Fruit fly (Drosophila melanogaster): ENCODE results near the gene hth.

hth gene

dm6 chr3R:10680825-10681681 lies 41.7 kb upstream of the hth start, which contains the start of gene Phyhd1 (continued):
- TF ChIP-seq luna (GFP tag; optimal IDR thresholded peaks at IDR 0.05) (peak; percentile 66), toy (GFP tag; IDR thresholded peaks at IDR 0.05) (peak; percentile 81), cas (GFP tag; IDR thresholded peaks at IDR 0.05) (peak; percentile 79), CG13287 (GFP tag; IDR thresholded peaks at IDR 0.05; ENCODE audit: partially characterized antibody) (no peak), sd (tag; optimal IDR thresholded peaks at IDR 0.05) (peak; percentile 87), zfh2 (GFP tag; optimal IDR thresholded peaks at IDR 0.05) (peak; percentile 95), dmrt11E (tag; optimal IDR thresholded peaks at IDR 0.05) (peak; percentile 94), CG16863 (GFP tag; optimal IDR thresholded peaks at IDR 0.05) (peak; percentile 96), Fer3 (tag; optimal IDR thresholded peaks at IDR 0.05) (peak; percentile 93), tll (GFP tag; optimal IDR thresholded peaks at IDR 0.05) (peak in 1 of 2 experiments; percentile 60), Stat92E (GFP tag; optimal IDR thresholded peaks at IDR 0.05) (peak in 1 of 3 experiments; percentile 82), CG10462 (GFP tag; optimal IDR thresholded peaks at IDR 0.05) (peak; percentile 88), CG13123 (GFP tag; optimal IDR thresholded peaks at IDR 0.05) (peak; percentile 85), ind (GFP tag; optimal IDR thresholded peaks at IDR 0.05) (peak; percentile 95), CG10543 (GFP tag; optimal IDR thresholded peaks at IDR 0.05) (peak; percentile 85), CG4424 (GFP tag; optimal IDR thresholded peaks at IDR 0.05) (peak; percentile 93), otp (GFP tag; IDR thresholded peaks at IDR 0.05) (peak; percentile 95), CG9437 (GFP tag; optimal IDR thresholded peaks at IDR 0.05) (peak; percentile 87), odd (GFP tag; optimal IDR thresholded peaks at IDR 0.05) (peak; percentile 89), shn (GFP tag; optimal IDR thresholded peaks at IDR 0.05) (peak; percentile 93), Atf-2 (GFP tag; optimal IDR thresholded peaks at IDR 0.05) (peak; percentile 96), Deaf1 (tag; optimal IDR thresholded peaks at IDR 0.05) (peak; percentile 79), CG8765 (GFP tag; IDR thresholded peaks at IDR 0.05) (peak; percentile 79), CG16779 (GFP tag; IDR thresholded peaks at IDR 0.05) (peak; percentile 80), ci (GFP tag; IDR thresholded peaks at IDR 0.05) (peak; percentile 97), z (GFP tag; IDR thresholded peaks at IDR 0.05) (peak; percentile 43; the same call in 1 of the 3 replicates), dimm (GFP tag; IDR thresholded peaks at IDR 0.05) (peak; percentile 64), sens (GFP tag) (peak; percentile 98), CG7786 (GFP tag; optimal IDR thresholded peaks at IDR 0.05) (peak; percentile 97), Dek (tag; optimal IDR thresholded peaks at IDR 0.05) (peak; percentile 94), fd102C (GFP tag; optimal IDR thresholded peaks at IDR 0.05) (no peak), CG10979 (tag; optimal IDR thresholded peaks at IDR 0.05) (peak; percentile 95), CG2116 (GFP tag; optimal IDR thresholded peaks at IDR 0.05) (peak; percentile 62), CG6175 (GFP tag; IDR thresholded peaks at IDR 0.05) (peak; percentile 81; the same call in 2 of the 3 replicates), hbn (GFP tag; IDR thresholded peaks at IDR 0.05; ENCODE audit: partially characterized antibody) (no peak), Mes4 (GFP tag; optimal IDR thresholded peaks at IDR 0.05) (peak; percentile 93), CG3838 (GFP tag; optimal IDR thresholded peaks at IDR 0.05) (peak; percentile 70), CG14860 (GFP tag; IDR thresholded peaks at IDR 0.05; ENCODE audit: partially characterized antibody) (no peak), CG12769 (tag; optimal IDR thresholded peaks at IDR 0.05) (peak; percentile 97), NK7.1 (GFP tag; optimal IDR thresholded peaks at IDR 0.05) (peak; percentile 96), dan (GFP tag; IDR thresholded peaks at IDR 0.05) (peak; percentile 61), schlank (tag; optimal IDR thresholded peaks at IDR 0.05) (peak; percentile 88), zen2 (GFP tag; IDR thresholded peaks at IDR 0.05; ENCODE audit: partially characterized antibody) (no peak), Mad (GFP tag; optimal IDR thresholded peaks at IDR 0.05) (peak; percentile 92), H15 (GFP tag; IDR thresholded peaks at IDR 0.05) (peak; percentile 87), pho (GFP tag; optimal IDR thresholded peaks at IDR 0.05) (peak; percentile 94), CG31441 (GFP tag; IDR thresholded peaks at IDR 0.05) (peak; percentile 86), NC2α (GFP tag; optimal IDR thresholded peaks at IDR 0.05) (peak; percentile 93), sima (GFP tag; optimal IDR thresholded peaks at IDR 0.05) (peak; percentile 87)

Measured in whole organism, embryonic.